Worm (Caenorhabditis elegans): ENCODE data around the gene cla-1.

cla-1 gene

DNA sequence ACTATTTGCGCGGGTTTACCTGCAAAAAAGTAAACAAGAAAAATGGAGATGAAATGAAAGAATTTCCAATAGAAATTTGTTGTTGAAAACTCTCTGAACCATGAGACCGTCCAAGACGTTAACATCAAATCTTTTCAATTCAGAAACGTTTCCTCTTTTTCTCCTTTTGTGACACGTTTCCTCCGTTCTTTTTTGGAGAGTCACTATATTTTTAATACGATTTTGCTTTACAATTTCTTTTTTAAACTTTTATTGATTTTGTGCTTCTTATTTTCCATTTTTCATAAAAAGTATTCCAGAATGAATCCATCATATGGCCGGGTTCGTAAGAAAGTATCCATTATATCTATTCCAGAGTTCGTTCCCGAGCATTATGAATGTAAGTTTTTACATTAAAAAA lies 86.1 kb downstream of the cla-1 start, which contains the start of gene itr-1:
TSS of gene itr-1 (plus strand) at position 301 of the 400 bp plus-strand sequence.
- TF ChIP-seq ceh-43 (GFP tag; optimal IDR thresholded peaks at IDR 0.05) (no peak), ceh-83 (GFP tag; optimal IDR thresholded peaks at IDR 0.05) (no peak), sem-2 (GFP tag; optimal IDR thresholded peaks at IDR 0.05) (no peak), lsy-2 (tag; optimal IDR thresholded peaks at IDR 0.05) (no peak), unc-39 (tag; optimal IDR thresholded peaks at IDR 0.05) (no peak), mep-1 (tag; optimal IDR thresholded peaks at IDR 0.05) (no peak), elt-3 (tag; optimal IDR thresholded peaks at IDR 0.05) (no peak), elt-1 (tag; optimal IDR thresholded peaks at IDR 0.05; ENCODE audit: borderline replicate concordance, insufficient read depth) (no peak), unc-62 (GFP tag; optimal IDR thresholded peaks at IDR 0.05) (no peak), unc-120 (tag; optimal IDR thresholded peaks at IDR 0.05; ENCODE audit: poor library complexity, severe bottlenecking) (no peak), drap-1 (GFP tag; optimal IDR thresholded peaks at IDR 0.05) (no peak), ces-1 (GFP tag; optimal IDR thresholded peaks at IDR 0.05) (no peak), lin-32 (GFP tag; optimal IDR thresholded peaks at IDR 0.05) (no peak)
